Worm (Caenorhabditis elegans) whole organism, mixed stage, embryonic: ENCODE measurements around the gene cest-2.3.

Experiments used
- bed-3 ChIP-seq: fragments of 200-800 bp; sonication (Bioruptor generic); optimal IDR thresholded peaks from 3 replicates; lab custom pipeline; 2018; ENCODE audit warnings: mild to moderate bottlenecking, missing genetic modification characterization, moderate library complexity, missing compliant biosample characterization
- blmp-1 ChIP-seq: fragments of 150-350 bp; optimal IDR thresholded peaks from 2 replicates; lab custom pipeline; 2014; ENCODE audit warnings: missing biosample characterization, missing genetic modification characterization
- ceh-39 ChIP-seq: fragments of 150-350 bp; optimal IDR thresholded peaks from 2 replicates; lab custom pipeline; 2014; ENCODE audit warnings: missing biosample characterization, missing genetic modification characterization
- ceh-43 ChIP-seq: fragments of 200-800 bp; sonication (Bioruptor generic); optimal IDR thresholded peaks from 2 replicates; lab custom pipeline; 2018; ENCODE audit warnings: mild to moderate bottlenecking, missing genetic modification characterization, moderate library complexity, missing compliant biosample characterization
- ceh-83 ChIP-seq: fragments of 200-800 bp; sonication (Bioruptor generic); optimal IDR thresholded peaks from 2 replicates; lab custom pipeline; 2018; ENCODE audit warnings: mild to moderate bottlenecking, missing genetic modification characterization, missing compliant biosample characterization
- ces-1 ChIP-seq: fragments of 150-350 bp; optimal IDR thresholded peaks from 2 replicates; lab custom pipeline; 2014; ENCODE audit warnings: missing biosample characterization, missing genetic modification reagents, missing genetic modification characterization
- cnd-1 ChIP-seq: fragments of 200-800 bp; sonication (Bioruptor generic); optimal IDR thresholded peaks from 2 replicates; lab custom pipeline; 2018; ENCODE audit warnings: mild to moderate bottlenecking, missing genetic modification characterization, missing compliant biosample characterization
- drap-1 ChIP-seq: fragments of 200-800 bp; sonication (Bioruptor generic); optimal IDR thresholded peaks from 3 replicates; lab custom pipeline; 2018; ENCODE audit warnings: mild to moderate bottlenecking, missing genetic modification characterization, missing compliant biosample characterization
- elt-1 ChIP-seq: sonication (generic microtip); optimal IDR thresholded peaks from 2 replicates; lab custom pipeline; 2017; ENCODE audit warnings: missing genetic modification characterization, mild to moderate bottlenecking, missing compliant biosample characterization, antibody characterized with exemption, moderate library complexity, borderline replicate concordance; ENCODE audit not compliant: insufficient read depth
- elt-3 ChIP-seq: fragments of 150-350 bp; optimal IDR thresholded peaks from 2 replicates; lab custom pipeline; 2014; ENCODE audit warnings: missing biosample characterization, missing genetic modification characterization
- flh-1 ChIP-seq: fragments of 200-800 bp; sonication (Bioruptor generic); optimal IDR thresholded peaks from 2 replicates; lab custom pipeline; 2018; ENCODE audit warnings: mild to moderate bottlenecking, missing genetic modification characterization, moderate library complexity, missing compliant biosample characterization
- ham-2 ChIP-seq: fragments of 200-800 bp; sonication (Bioruptor generic); optimal IDR thresholded peaks from 2 replicates; lab custom pipeline; 2018; ENCODE audit warnings: mild to moderate bottlenecking, missing genetic modification characterization, missing compliant biosample characterization
- hlh-1 ChIP-seq: fragments of 150-350 bp; optimal IDR thresholded peaks from 2 replicates; lab custom pipeline; 2014; ENCODE audit warnings: missing biosample characterization, missing genetic modification reagents, missing genetic modification characterization
- lin-13 ChIP-seq: fragments of 150-350 bp; optimal IDR thresholded peaks from 2 replicates; lab custom pipeline; 2014; ENCODE audit warnings: missing biosample characterization, missing genetic modification characterization
- lin-32 ChIP-seq: fragments of 200-800 bp; sonication (Bioruptor generic); optimal IDR thresholded peaks from 2 replicates; lab custom pipeline; 2018; ENCODE audit warnings: mild to moderate bottlenecking, missing genetic modification characterization, missing compliant biosample characterization
- lsy-2 ChIP-seq: fragments of 150-350 bp; optimal IDR thresholded peaks from 2 replicates; lab custom pipeline; 2014; ENCODE audit warnings: missing biosample characterization, missing genetic modification characterization
- mab-5 ChIP-seq: fragments of 150-350 bp; optimal IDR thresholded peaks from 2 replicates; lab custom pipeline; 2014; ENCODE audit warnings: missing biosample characterization, missing genetic modification characterization
- mep-1 ChIP-seq: fragments of 150-350 bp; optimal IDR thresholded peaks from 2 replicates; lab custom pipeline; 2017; ENCODE audit warnings: missing biosample characterization, missing genetic modification reagents, missing genetic modification characterization, inconsistent platforms
- mls-2 ChIP-seq: sonication (generic microtip); optimal IDR thresholded peaks from 2 replicates; lab custom pipeline; 2016; ENCODE audit warnings: mild to moderate bottlenecking, missing genetic modification characterization, moderate library complexity, missing compliant biosample characterization
- nhr-12 ChIP-seq: fragments of 150-350 bp; optimal IDR thresholded peaks from 2 replicates; lab custom pipeline; 2014; ENCODE audit warnings: missing biosample characterization, missing genetic modification characterization
- nhr-2 ChIP-seq: fragments of 150-350 bp; optimal IDR thresholded peaks from 2 replicates; lab custom pipeline; 2014; ENCODE audit warnings: missing biosample characterization, missing genetic modification characterization
- nhr-237 ChIP-seq: fragments of 150-350 bp; optimal IDR thresholded peaks from 2 replicates; lab custom pipeline; 2014; ENCODE audit warnings: missing biosample characterization, missing genetic modification characterization
- nhr-28 ChIP-seq: fragments of 150-350 bp; optimal IDR thresholded peaks from 2 replicates; lab custom pipeline; 2014; ENCODE audit warnings: missing biosample characterization, missing genetic modification characterization
- nhr-76 ChIP-seq: sonication (generic microtip); optimal IDR thresholded peaks from 2 replicates; lab custom pipeline; 2017; ENCODE audit warnings: missing biosample characterization, missing genetic modification characterization
- pha-4 ChIP-seq: fragments of 150-350 bp; optimal IDR thresholded peaks from 2 replicates; lab custom pipeline; 2018; ENCODE audit warnings: missing biosample characterization, missing genetic modification reagents, missing genetic modification characterization
- sem-2 ChIP-seq: fragments of 200-800 bp; sonication (Bioruptor generic); optimal IDR thresholded peaks from 2 replicates; lab custom pipeline; 2018; ENCODE audit warnings: mild to moderate bottlenecking, missing genetic modification characterization, missing compliant biosample characterization
- snpc-4 ChIP-seq: fragments of 150-350 bp; optimal IDR thresholded peaks from 2 replicates; lab custom pipeline; 2014; ENCODE audit warnings: missing biosample characterization, missing genetic modification characterization
- sptf-1 ChIP-seq: sonication (generic microtip); optimal IDR thresholded peaks from 2 replicates; lab custom pipeline; 2017; ENCODE audit warnings: mild to moderate bottlenecking, missing genetic modification characterization, moderate library complexity, missing compliant biosample characterization
- unc-120 ChIP-seq: sonication (generic microtip); optimal IDR thresholded peaks from 2 replicates; lab custom pipeline; 2017; ENCODE audit warnings: missing genetic modification characterization, missing compliant biosample characterization; ENCODE audit not compliant: poor library complexity, severe bottlenecking
- unc-62 ChIP-seq: fragments of 150-350 bp; optimal IDR thresholded peaks from 2 replicates; lab custom pipeline; 2014; ENCODE audit warnings: missing biosample characterization, missing genetic modification reagents, missing genetic modification characterization
- zip-8 ChIP-seq: fragments of 150-350 bp; optimal IDR thresholded peaks from 2 replicates; lab custom pipeline; 2014; ENCODE audit warnings: missing biosample characterization, missing genetic modification characterization
- ztf-11 ChIP-seq: fragments of 150-350 bp; optimal IDR thresholded peaks from 2 replicates; lab custom pipeline; 2014; ENCODE audit warnings: missing biosample characterization, missing genetic modification characterization

The cest-2.3 gene

DNA sequence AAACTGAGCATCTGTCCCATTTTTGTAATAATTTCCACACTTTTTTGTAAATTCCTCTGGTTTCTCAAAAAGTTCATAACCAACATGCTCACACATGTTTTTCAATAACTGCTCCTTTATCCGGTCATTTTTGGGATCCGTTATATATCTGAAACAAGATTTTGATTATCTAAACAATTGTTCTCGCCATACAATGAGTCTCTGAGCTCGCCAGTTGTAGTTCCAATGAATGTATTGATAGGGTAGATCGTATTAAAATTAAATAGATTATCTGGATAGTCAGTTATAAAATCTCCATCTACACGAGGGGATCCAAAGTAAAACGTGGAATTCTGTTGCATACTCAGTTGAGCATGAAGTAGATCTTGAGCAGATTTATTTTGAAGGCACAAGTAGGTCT, 6.2 kb downstream of the cest-2.3 start:
- TF ChIP-seq unc-62 (GFP tag; lab: Kevin White, UChicago) (no peak), lsy-2 (tag; lab: Kevin White, UChicago) (no peak), drap-1 (GFP tag; lab: Kevin White, UChicago) (no peak), snpc-4 (tag; lab: Kevin White, UChicago) (no peak), zip-8 (no peak), ces-1 (GFP tag; lab: Kevin White, UChicago) (no peak), nhr-28 (no peak), elt-1 (no peak), pha-4 (tag; lab: Kevin White, UChicago) (no peak), mep-1 (tag; lab: Kevin White, UChicago) (no peak), ham-2 (GFP tag; lab: Kevin White, UChicago) (no peak), mls-2 (tag; lab: Kevin White, UChicago) (no peak), sem-2 (no peak), flh-1 (no peak), blmp-1 (tag; lab: Kevin White, UChicago) (no peak), lin-13 (tag; lab: Kevin White, UChicago) (no peak), cnd-1 (tag; lab: Kevin White, UChicago) (no peak), lin-32 (GFP tag; lab: Kevin White, UChicago) (no peak), ceh-39 (no peak), bed-3 (GFP tag; lab: Kevin White, UChicago) (no peak)
- TF ChIP-seq, all 35 proteins: peak for 0

DNA sequence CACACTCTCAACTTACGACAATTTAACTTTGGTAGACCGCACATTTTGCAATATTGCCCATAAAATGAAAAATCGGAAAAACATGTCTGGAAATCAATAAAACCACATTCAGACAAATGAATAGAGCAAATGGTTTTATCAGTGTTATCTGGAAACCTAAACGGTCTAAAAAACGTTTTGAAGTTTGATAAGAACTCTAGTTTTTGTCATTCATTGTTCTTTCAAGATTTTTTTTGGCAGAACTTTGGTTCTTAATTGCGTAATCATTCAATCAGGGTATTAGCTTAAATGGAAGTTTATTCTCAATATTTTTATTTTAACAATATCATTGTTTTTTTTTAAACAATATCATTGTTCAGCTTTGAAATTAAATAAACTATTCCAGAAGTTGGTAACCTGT, 7.5 kb downstream of the cest-2.3 start, which contains the start of gene cest-2.2:
Gene cest-2.2 (minus strand): TSS at position 140 of the 400 bp plus-strand sequence.
- no peak for TF ChIP-seq ceh-39
- TF ChIP-seq sptf-1 (tag; lab: Kevin White, UChicago) = no peak
- no peak for TF ChIP-seq nhr-237 (tag; lab: Kevin White, UChicago)
- TF ChIP-seq ces-1 (GFP tag; lab: Kevin White, UChicago) = no peak
- TF ChIP-seq lin-13 (tag; lab: Kevin White, UChicago) = no peak
- peak; percentile 85 for TF ChIP-seq zip-8

DNA sequence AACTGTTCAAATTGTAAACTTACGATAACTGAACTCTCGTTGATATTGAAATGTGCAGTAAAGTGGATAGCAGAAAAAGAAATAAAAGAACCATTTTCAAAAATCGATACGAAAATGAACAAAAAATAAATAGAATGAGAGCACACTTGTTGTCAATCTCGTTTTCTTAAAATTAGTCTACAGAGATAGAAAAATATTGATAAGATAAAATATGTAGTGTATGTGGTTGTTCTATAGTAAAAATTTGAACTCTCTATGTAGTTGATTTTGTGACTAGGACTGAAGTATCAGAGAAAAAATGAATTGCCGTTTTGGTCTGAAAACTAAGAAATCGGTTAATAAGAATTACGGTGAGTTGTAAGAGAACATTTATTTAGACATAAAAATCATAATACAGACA, 11.5 kb downstream of the cest-2.3 start, which contains the start of gene cest-2.1:
Gene cest-2.1 (minus strand): TSS at position 198 of the 400 bp plus-strand sequence.
- TF ChIP-seq ces-1 (GFP tag; lab: Kevin White, UChicago) (no peak), ham-2 (GFP tag; lab: Kevin White, UChicago) (no peak), nhr-237 (tag; lab: Kevin White, UChicago) (no peak), nhr-12 (tag; lab: Kevin White, UChicago) (no peak), nhr-76 (tag; lab: Kevin White, UChicago) (no peak), unc-120 (no peak), mab-5 (no peak), snpc-4 (tag; lab: Kevin White, UChicago) (no peak), lsy-2 (tag; lab: Kevin White, UChicago) (no peak), ceh-43 (GFP tag; lab: Kevin White, UChicago) (no peak), mls-2 (tag; lab: Kevin White, UChicago) (no peak), sptf-1 (tag; lab: Kevin White, UChicago) (no peak), ztf-11 (no peak)

DNA sequence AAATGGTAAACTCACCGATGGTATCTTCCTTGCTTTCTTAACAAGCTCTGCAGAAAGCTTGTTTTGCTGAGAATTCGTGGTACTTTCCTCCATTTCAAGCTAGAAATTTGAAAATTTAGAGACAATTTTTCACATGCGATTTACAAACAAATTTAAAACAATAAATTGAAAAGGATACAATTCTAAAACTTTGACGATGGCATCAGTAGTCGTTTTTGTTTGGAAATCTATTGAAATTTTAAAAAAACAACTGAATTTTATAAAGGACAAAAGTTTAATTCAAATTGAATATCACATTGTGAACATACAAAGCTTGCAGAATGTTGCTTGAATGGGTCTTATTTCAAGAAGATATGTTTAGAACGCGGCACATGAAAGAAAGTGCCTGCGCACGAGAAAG, 15.1 kb downstream of the cest-2.3 start, which contains the start of gene ocam-1:
Gene ocam-1 (minus strand): TSS at position 101 of the 400 bp plus-strand sequence.
- TF ChIP-seq ham-2 (GFP tag; lab: Kevin White, UChicago) (no peak), flh-1 (no peak), zip-8 (no peak), elt-1 (no peak), snpc-4 (tag; lab: Kevin White, UChicago) (no peak), ztf-11 (no peak)
- TF ChIP-seq, all 35 proteins: peak for 0

DNA sequence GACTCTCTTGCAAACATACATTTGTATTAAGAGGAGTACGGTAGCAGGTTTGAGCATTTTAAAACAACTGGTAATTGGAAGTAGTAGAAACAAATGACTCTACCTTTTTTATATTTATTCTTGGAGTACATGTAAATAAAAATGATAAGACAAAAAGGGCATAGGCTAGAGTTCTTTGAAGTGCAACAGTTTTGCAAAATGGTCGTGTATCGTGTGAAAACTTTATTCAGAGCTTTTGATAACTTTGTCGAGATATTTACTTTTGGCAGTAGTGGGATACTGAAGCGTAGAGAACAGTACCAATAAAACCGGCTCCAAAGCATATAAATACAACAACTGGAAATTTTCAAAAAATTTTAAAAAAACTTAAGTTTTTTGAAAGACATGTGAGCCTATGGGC, 16.1 kb downstream of the cest-2.3 start, which contains the start of gene cest-1.1:
Gene cest-1.1 (minus strand): TSS at position 101 of the 400 bp plus-strand sequence.
- no peak for TF ChIP-seq nhr-76 (tag; lab: Kevin White, UChicago)
- no peak for TF ChIP-seq ztf-11
- TF ChIP-seq nhr-12 (tag; lab: Kevin White, UChicago) = no peak
- TF ChIP-seq blmp-1 (tag; lab: Kevin White, UChicago) = no peak
- TF ChIP-seq nhr-28 = no peak
- no peak for TF ChIP-seq elt-3 (tag; lab: Kevin White, UChicago)
- TF ChIP-seq sptf-1 (tag; lab: Kevin White, UChicago) = no peak
- TF ChIP-seq flh-1 = no peak
- TF ChIP-seq, all 35 proteins: peak for 0

DNA sequence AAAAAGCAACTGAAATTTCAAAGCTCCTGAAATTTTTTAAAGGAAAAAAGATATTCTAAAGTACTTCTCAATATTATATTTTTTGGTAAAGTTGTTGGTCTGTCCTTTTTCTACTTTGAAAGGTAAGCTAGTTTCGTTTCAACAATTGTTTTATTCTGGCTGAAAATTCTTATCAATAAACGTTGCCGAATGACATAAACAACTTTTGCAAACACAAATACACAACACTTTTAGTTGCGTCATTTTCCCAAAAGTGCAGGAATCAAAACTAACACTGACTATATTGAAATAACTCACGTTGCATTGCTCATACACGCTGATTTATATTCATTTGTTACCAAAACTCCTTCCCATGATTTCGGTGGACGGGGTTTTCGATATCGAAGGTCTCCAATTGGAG, 17.0 kb downstream of the cest-2.3 start:
- TF ChIP-seq nhr-237 (tag; lab: Kevin White, UChicago) (no peak), elt-1 (no peak), sem-2 (no peak), ces-1 (GFP tag; lab: Kevin White, UChicago) (no peak), snpc-4 (tag; lab: Kevin White, UChicago) (no peak), lin-13 (tag; lab: Kevin White, UChicago) (no peak), nhr-2 (tag; lab: Kevin White, UChicago) (no peak), nhr-28 (no peak), unc-62 (GFP tag; lab: Kevin White, UChicago) (no peak), drap-1 (GFP tag; lab: Kevin White, UChicago) (no peak), ceh-39 (no peak), mep-1 (tag; lab: Kevin White, UChicago) (no peak), hlh-1 (no peak), nhr-12 (tag; lab: Kevin White, UChicago) (no peak), cnd-1 (tag; lab: Kevin White, UChicago) (no peak), ceh-43 (GFP tag; lab: Kevin White, UChicago) (no peak), ceh-83 (GFP tag; lab: Kevin White, UChicago) (no peak), pha-4 (tag; lab: Kevin White, UChicago) (no peak)
